Fruit fly (Drosophila melanogaster): ENCODE results near the gene CG14402.

Gene CG14402

DNA sequence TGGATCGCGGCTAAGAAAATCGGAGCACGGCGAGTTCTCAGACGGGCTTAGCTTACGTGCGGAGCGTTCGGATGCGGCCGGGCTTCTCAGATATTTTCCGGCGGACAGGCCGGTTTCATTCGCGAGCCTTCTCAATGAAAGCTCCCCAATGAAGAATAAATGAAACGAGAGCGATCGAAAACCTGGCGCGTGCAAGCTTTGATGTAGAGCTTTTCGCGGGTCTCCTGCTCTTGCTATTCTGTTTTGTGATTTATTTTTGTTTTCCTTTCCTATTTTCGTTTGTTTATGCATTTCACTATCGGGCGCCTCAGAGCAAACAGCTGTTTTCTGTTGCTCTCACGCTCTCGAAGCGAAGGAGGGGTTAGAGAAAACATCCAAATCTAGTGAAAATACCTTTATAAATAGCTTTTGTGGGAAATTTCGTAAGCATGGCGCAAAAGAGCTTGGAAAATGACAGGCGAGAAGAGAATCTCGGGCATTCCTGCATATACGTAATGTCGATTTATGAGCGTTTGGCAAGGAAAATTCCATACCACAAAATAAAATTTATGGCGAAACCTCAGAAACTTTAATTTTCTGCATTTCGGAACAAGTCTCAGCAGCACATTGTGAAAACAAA is 36.9 kb downstream of the CG14402 start:
- TF ChIP-seq Vsx2 (GFP tag; optimal IDR thresholded peaks at IDR 0.05; ENCODE audit: partially characterized antibody) (no peak), fru (GFP tag; optimal IDR thresholded peaks at IDR 0.05) (no peak), brk (GFP tag; optimal IDR thresholded peaks at IDR 0.05) (no peak), dsf (GFP tag; optimal IDR thresholded peaks at IDR 0.05; ENCODE audit: borderline replicate concordance) (no peak), Dif (GFP tag; optimal IDR thresholded peaks at IDR 0.05; ENCODE audit: partially characterized antibody) (no peak), Mio (GFP tag; optimal IDR thresholded peaks at IDR 0.05) (no peak), ey (GFP tag; optimal IDR thresholded peaks at IDR 0.05) (no peak), Rel (GFP tag; optimal IDR thresholded peaks at IDR 0.05) (no peak), Rel (tag; optimal IDR thresholded peaks at IDR 0.05) (peak; percentile 8)

DNA sequence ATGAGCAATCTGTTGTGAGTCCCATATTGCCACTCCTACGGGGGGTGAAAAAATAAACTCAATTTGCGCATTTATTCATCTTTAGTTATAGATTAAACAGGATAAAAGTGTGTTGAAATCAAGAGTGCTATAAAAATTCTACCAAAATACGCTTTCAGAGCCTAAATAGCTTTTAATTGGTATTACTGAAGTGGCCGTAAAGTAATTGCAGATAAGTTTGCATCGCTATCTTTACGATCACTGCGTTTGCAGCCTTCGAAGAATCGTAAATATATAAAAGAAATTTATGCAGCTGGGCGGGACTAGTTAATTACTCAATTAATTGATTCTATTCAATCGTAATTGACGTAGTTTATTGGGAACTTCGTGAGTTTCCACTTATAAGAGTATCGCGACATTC is 38.2 kb downstream of the CG14402 start:
- TF ChIP-seq br (GFP tag; optimal IDR thresholded peaks at IDR 0.05) (no peak), Dif (GFP tag; optimal IDR thresholded peaks at IDR 0.05; ENCODE audit: partially characterized antibody) (no peak), Mio (GFP tag; optimal IDR thresholded peaks at IDR 0.05) (no peak), HLH106 (tag; optimal IDR thresholded peaks at IDR 0.05) (no peak), Myc (optimal IDR thresholded peaks at IDR 0.05) (no peak), GATAd (GFP tag; optimal IDR thresholded peaks at IDR 0.05) (no peak), Rel (GFP tag; optimal IDR thresholded peaks at IDR 0.05) (no peak), Rel (tag; optimal IDR thresholded peaks at IDR 0.05) (peak; percentile 22), pan (optimal IDR thresholded peaks at IDR 0.05) (no peak), CrebA (GFP tag; optimal IDR thresholded peaks at IDR 0.05; ENCODE audit: borderline replicate concordance) (peak; percentile 18), h (GFP tag; optimal IDR thresholded peaks at IDR 0.05) (no peak), CG32264 (GFP tag; optimal IDR thresholded peaks at IDR 0.05) (no peak), dmrt93B (GFP tag; optimal IDR thresholded peaks at IDR 0.05) (no peak), Sp1 (GFP tag; optimal IDR thresholded peaks at IDR 0.05) (peak; percentile 64), jim (GFP tag; optimal IDR thresholded peaks at IDR 0.05) (no peak)

DNA sequence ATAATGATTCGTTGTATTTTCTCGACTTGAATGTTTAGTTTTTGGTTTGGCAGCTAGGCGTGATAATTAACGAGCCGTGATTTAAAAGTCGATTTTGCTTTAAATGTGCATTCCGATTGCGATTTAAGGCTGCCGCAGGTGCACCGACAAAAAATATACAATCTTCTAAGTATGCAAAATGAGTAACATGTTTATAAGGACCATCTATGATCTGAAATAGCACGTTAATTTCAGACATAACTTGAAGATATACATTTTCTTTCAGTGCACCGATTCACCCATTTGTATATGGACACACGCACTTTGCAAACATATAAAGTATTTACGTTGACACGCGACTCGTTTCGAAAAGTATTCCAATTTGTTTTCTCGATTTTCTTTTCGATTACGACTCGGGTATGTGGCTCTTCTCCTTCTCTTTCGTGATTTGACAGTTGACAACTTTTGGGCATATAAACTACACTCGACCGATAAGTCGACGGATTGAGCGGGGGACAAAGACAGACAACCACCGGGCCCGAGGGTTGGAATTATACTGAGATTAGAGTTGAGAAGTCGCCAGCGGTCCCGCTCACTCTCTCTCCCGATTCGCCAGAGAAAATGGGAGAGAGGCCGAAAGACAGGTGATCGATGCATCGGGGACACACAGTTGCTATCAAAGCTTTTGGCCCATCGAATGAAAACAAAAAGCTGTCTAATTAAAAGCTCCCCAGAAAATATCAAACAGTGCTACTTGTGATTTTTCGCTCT is 40.9 kb downstream of the CG14402 start:
- TF ChIP-seq dmrt93B (GFP tag; optimal IDR thresholded peaks at IDR 0.05) (no peak), Dif (GFP tag; optimal IDR thresholded peaks at IDR 0.05; ENCODE audit: partially characterized antibody) (peak; percentile 21), h (GFP tag; optimal IDR thresholded peaks at IDR 0.05) (no peak), br (GFP tag; optimal IDR thresholded peaks at IDR 0.05) (no peak), Hnf4 (GFP tag; optimal IDR thresholded peaks at IDR 0.05) (no peak), Hr78 (GFP tag; optimal IDR thresholded peaks at IDR 0.05) (no peak), dl (GFP tag; optimal IDR thresholded peaks at IDR 0.05; ENCODE audit: insufficient read depth in 1 of 2, partially characterized antibody in 2 of 2) (peak in 1 of 2 experiments; percentile 43), Dfd (GFP tag; optimal IDR thresholded peaks at IDR 0.05) (no peak), dsf (GFP tag; optimal IDR thresholded peaks at IDR 0.05; ENCODE audit: borderline replicate concordance) (no peak), Hr83 (GFP tag; optimal IDR thresholded peaks at IDR 0.05; ENCODE audit: poor library complexity, severe bottlenecking) (no peak), Abd-B (GFP tag; optimal IDR thresholded peaks at IDR 0.05) (no peak), ey (GFP tag; optimal IDR thresholded peaks at IDR 0.05) (no peak), N (GFP tag; optimal IDR thresholded peaks at IDR 0.05) (no peak), Rel (GFP tag; optimal IDR thresholded peaks at IDR 0.05) (no peak), Rel (tag; optimal IDR thresholded peaks at IDR 0.05) (peak; percentile 19), Jra (GFP tag; optimal IDR thresholded peaks at IDR 0.05) (no peak), CG9705 (GFP tag; optimal IDR thresholded peaks at IDR 0.05) (no peak)

DNA sequence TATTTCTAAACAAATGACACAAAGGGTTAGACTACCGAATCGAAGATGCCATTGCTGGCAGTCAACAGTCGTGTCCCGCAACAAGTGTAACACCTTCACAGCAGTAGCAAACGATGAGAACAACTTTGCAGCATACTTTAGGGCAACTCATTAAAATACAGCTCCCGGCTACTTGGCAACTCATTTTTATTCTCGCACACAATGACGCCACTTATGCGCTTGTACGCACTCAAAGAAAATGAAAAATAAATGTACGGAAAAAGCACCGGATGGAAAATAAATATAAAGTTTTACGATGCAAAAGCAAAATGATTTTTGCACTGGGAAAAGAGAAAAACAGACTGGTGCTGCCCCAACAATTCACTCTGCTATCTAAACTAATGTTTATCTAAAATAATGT is 42.1 kb downstream of the CG14402 start:
- peak; percentile 40 for TF ChIP-seq Dif (GFP tag; optimal IDR thresholded peaks at IDR 0.05; ENCODE audit: partially characterized antibody)
- TF ChIP-seq dsf (GFP tag; optimal IDR thresholded peaks at IDR 0.05; ENCODE audit: borderline replicate concordance) = no peak
- TF ChIP-seq Myc (optimal IDR thresholded peaks at IDR 0.05) = peak; percentile 51
- no peak for TF ChIP-seq Mio (GFP tag; optimal IDR thresholded peaks at IDR 0.05)
- peak; percentile 55 for TF ChIP-seq N (GFP tag; optimal IDR thresholded peaks at IDR 0.05)
- peak; percentile 30 for TF ChIP-seq Vsx2 (GFP tag; optimal IDR thresholded peaks at IDR 0.05; ENCODE audit: partially characterized antibody)

Data from whole organism, wandering third instar larva.